Worm (Caenorhabditis elegans): Measurements from ENCODE around the gene arrd-4.

Gene arrd-4

ce11 chrII:9840313-9840712 is 2.2 kb upstream of the arrd-4 start, which contains the start of gene ZK938.11:
Gene ZK938.11 (minus strand): TSS chrII:9840413.
- TF ChIP-seq sup-37 (GFP tag; optimal IDR thresholded peaks at IDR 0.05): no peak
- no peak for TF ChIP-seq tlp-1 (tag; optimal IDR thresholded peaks at IDR 0.05)

- TF ChIP-seq mdl-1 (tag; optimal IDR thresholded peaks at IDR 0.05) (no peak), nhr-85 (tag) (no peak), C16A3.4 (tag; optimal IDR thresholded peaks at IDR 0.05) (no peak), pqm-1 (tag; optimal IDR thresholded peaks at IDR 0.05) (no peak), lin-13 (GFP tag; optimal IDR thresholded peaks at IDR 0.05) (no peak), unc-130 (tag; optimal IDR thresholded peaks at IDR 0.05) (no peak), Y116A8C.19 (tag; optimal IDR thresholded peaks at IDR 0.05; ENCODE audit: borderline replicate concordance) (no peak), lin-39 (tag; optimal IDR thresholded peaks at IDR 0.05) (no peak), ceh-88 (GFP tag; IDR thresholded peaks at IDR 0.05) (no peak), efl-3 (GFP tag; optimal IDR thresholded peaks at IDR 0.05) (no peak), tlp-1 (tag; optimal IDR thresholded peaks at IDR 0.05) (no peak), grh-1 (GFP tag; IDR thresholded peaks at IDR 0.05) (no peak), fos-1 (tag; optimal IDR thresholded peaks at IDR 0.05) (no peak), lsy-2 (tag; optimal IDR thresholded peaks at IDR 0.05) (no peak), ces-1 (GFP tag; optimal IDR thresholded peaks at IDR 0.05) (no peak), alr-1 (tag; optimal IDR thresholded peaks at IDR 0.05; ENCODE audit: borderline replicate concordance) (no peak), mef-2 (tag; optimal IDR thresholded peaks at IDR 0.05) (no peak)
Observed at ce11 chrII:9835958-9836357, 2.2 kb downstream of the arrd-4 start.

- no peak for TF ChIP-seq efl-3 (GFP tag; optimal IDR thresholded peaks at IDR 0.05)
- TF ChIP-seq ztf-4 (tag; optimal IDR thresholded peaks at IDR 0.05): no peak
- TF ChIP-seq C04F5.9 (tag; optimal IDR thresholded peaks at IDR 0.05): no peak
Observed at ce11 chrII:9834921-9835320, 3.2 kb downstream of the arrd-4 start, which contains the start of gene arrd-5. Gene arrd-5 (plus strand): TSS chrII:9835221.

- TF ChIP-seq fkh-8 (tag; optimal IDR thresholded peaks at IDR 0.05) (no peak), pag-3 (tag; optimal IDR thresholded peaks at IDR 0.05; ENCODE audit: borderline replicate concordance, insufficient read depth) (no peak), fkh-10 (GFP tag; optimal IDR thresholded peaks at IDR 0.05) (no peak), rnt-1 (tag; optimal IDR thresholded peaks at IDR 0.05) (no peak), nhr-20 (tag; optimal IDR thresholded peaks at IDR 0.05) (no peak), sup-37 (GFP tag; optimal IDR thresholded peaks at IDR 0.05) (no peak), lsy-2 (tag; optimal IDR thresholded peaks at IDR 0.05) (no peak), xbp-1 (tag; optimal IDR thresholded peaks at IDR 0.05) (no peak), zip-4 (GFP tag; optimal IDR thresholded peaks at IDR 0.05) (no peak), sptf-1 (tag; optimal IDR thresholded peaks at IDR 0.05) (no peak)
Observed at ce11 chrII:9833855-9834254, 4.3 kb downstream of the arrd-4 start, which contains the start of gene ZK938.3. Gene ZK938.3 (minus strand): TSS chrII:9833955.

ce11 chrII:9831033-9831432 is 7.1 kb downstream of the arrd-4 start, which contains the start of gene ZK938.12:
Gene ZK938.12 (plus strand): TSS chrII:9831333.
- TF ChIP-seq lin-14 (GFP tag; optimal IDR thresholded peaks at IDR 0.05): no peak
- no peak for TF ChIP-seq nhr-12 (tag; optimal IDR thresholded peaks at IDR 0.05)
- no peak for TF ChIP-seq ces-1 (GFP tag; optimal IDR thresholded peaks at IDR 0.05)
- no peak for TF ChIP-seq snu-23 (GFP tag; optimal IDR thresholded peaks at IDR 0.05)
- no peak for TF ChIP-seq blmp-1 (tag; optimal IDR thresholded peaks at IDR 0.05)
- TF ChIP-seq nhr-47 (tag; optimal IDR thresholded peaks at IDR 0.05): no peak
- TF ChIP-seq swsn-7 (tag; optimal IDR thresholded peaks at IDR 0.05): no peak

ce11 chrII:9829108-9829507 is 9.0 kb downstream of the arrd-4 start, which contains the start of gene ZK938.1:
Gene ZK938.1 (plus strand): TSS chrII:9829408.
- TF ChIP-seq mab-9 (GFP tag; IDR thresholded peaks at IDR 0.05): no peak
- no peak for TF ChIP-seq lin-13 (GFP tag; optimal IDR thresholded peaks at IDR 0.05)
- no peak for TF ChIP-seq C16A3.4 (tag; optimal IDR thresholded peaks at IDR 0.05)
- no peak for TF ChIP-seq vab-15 (tag; optimal IDR thresholded peaks at IDR 0.05)
- TF ChIP-seq dsc-1 (tag; optimal IDR thresholded peaks at IDR 0.05): no peak
- no peak for TF ChIP-seq pax-3 (tag; optimal IDR thresholded peaks at IDR 0.05)
- TF ChIP-seq efl-1 (optimal IDR thresholded peaks at IDR 0.05): no peak
- peak in 1 of 2 experiments; percentile 25 for TF ChIP-seq efl-1 (GFP tag; optimal IDR thresholded peaks at IDR 0.05 in 1 of 2)
- no peak for TF ChIP-seq C04F5.9 (tag; optimal IDR thresholded peaks at IDR 0.05)

Data from whole organism, L1 larva.